Fruit fly (Drosophila melanogaster): ENCODE measurements around the gene Gcn2.

Gcn2 gene

dm6 chr3R:31363615-31364014 lies 31.8 kb upstream of the Gcn2 start (continued):
- TF ChIP-seq Dbx (GFP tag; IDR thresholded peaks at IDR 0.05) (peak; percentile 48; the same call in 2 of the 3 replicates), CG4328 (GFP tag; optimal IDR thresholded peaks at IDR 0.05) (no peak), CG7556 (GFP tag; optimal IDR thresholded peaks at IDR 0.05) (peak; percentile 49), lab (GFP tag; optimal IDR thresholded peaks at IDR 0.05) (peak; percentile 12), CG2120 (GFP tag; optimal IDR thresholded peaks at IDR 0.05) (peak; percentile 59), Doc3 (GFP tag; IDR thresholded peaks at IDR 0.05; ENCODE audit: partially characterized antibody) (no peak), dysf (GFP tag; IDR thresholded peaks at IDR 0.05) (peak; percentile 41; the same call in 1 of the 3 replicates), crc (GFP tag; optimal IDR thresholded peaks at IDR 0.05) (no peak), fd102C (GFP tag; optimal IDR thresholded peaks at IDR 0.05) (no peak), CG4282 (GFP tag; optimal IDR thresholded peaks at IDR 0.05) (no peak), Ada2b (GFP tag; IDR thresholded peaks at IDR 0.05) (no peak), NC2β (GFP tag; optimal IDR thresholded peaks at IDR 0.05) (no peak), bcd (GFP tag; optimal IDR thresholded peaks at IDR 0.05) (no peak), peb (GFP tag; IDR thresholded peaks at IDR 0.05) (no peak), CG17361 (GFP tag; IDR thresholded peaks at IDR 0.05) (no peak), slbo (GFP tag; IDR thresholded peaks at IDR 0.05) (peak; percentile 28; the same call in 1 of the 2 replicates), Hand (GFP tag; optimal IDR thresholded peaks at IDR 0.05) (peak; percentile 50), az2 (GFP tag; optimal IDR thresholded peaks at IDR 0.05) (no peak), YL-1 (GFP tag; optimal IDR thresholded peaks at IDR 0.05) (no peak), HLH4C (GFP tag; IDR thresholded peaks at IDR 0.05; ENCODE audit: partially characterized antibody) (no peak), CG3847 (GFP tag; IDR thresholded peaks at IDR 0.05) (peak; percentile 21; the same call in 1 of the 2 replicates), Ptx1 (GFP tag; IDR thresholded peaks at IDR 0.05) (0 out of 2 replicates have a peak, but pooled peaks have one; percentile 18), Adf1 (GFP tag; IDR thresholded peaks at IDR 0.05) (no peak), CG11085 (GFP tag; IDR thresholded peaks at IDR 0.05) (0 out of 2 replicates have a peak, but pooled peaks have one; percentile 13), CG5180 (GFP tag; optimal IDR thresholded peaks at IDR 0.05) (no peak), unpg (GFP tag; optimal IDR thresholded peaks at IDR 0.05) (peak; percentile 26), D19B (GFP tag; optimal IDR thresholded peaks at IDR 0.05) (no peak), CG2678 (tag; optimal IDR thresholded peaks at IDR 0.05) (peak; percentile 51), prd (optimal IDR thresholded peaks at IDR 0.05) (no peak), prd (GFP tag; IDR thresholded peaks at IDR 0.05) (peak; percentile 39; the same call in 1 of the 3 replicates), Rx (GFP tag; IDR thresholded peaks at IDR 0.05) (no peak), ranshi (GFP tag; IDR thresholded peaks at IDR 0.05) (peak; percentile 10; the same call in 1 of the 2 replicates), CoRest (tag; optimal IDR thresholded peaks at IDR 0.05) (peak; percentile 10), Mrtf (GFP tag; IDR thresholded peaks at IDR 0.05) (0 out of 3 replicates have a peak, but pooled peaks have one; percentile 10), CG14014 (GFP tag; IDR thresholded peaks at IDR 0.05) (peak; percentile 40; the same call in 1 of the 2 replicates), hkb (optimal IDR thresholded peaks at IDR 0.05) (no peak), hkb (GFP tag; IDR thresholded peaks at IDR 0.05) (0 out of 2 replicates have a peak, but pooled peaks have one; percentile 34), so (GFP tag; IDR thresholded peaks at IDR 0.05) (0 out of 3 replicates have a peak, but pooled peaks have one; percentile 37), row (GFP tag; IDR thresholded peaks at IDR 0.05) (peak; percentile 63), Ets97D (GFP tag; optimal IDR thresholded peaks at IDR 0.05) (no peak), da (GFP tag; optimal IDR thresholded peaks at IDR 0.05) (no peak), dmrt99B (tag; optimal IDR thresholded peaks at IDR 0.05) (peak; percentile 14), ftz-f1 (GFP tag; optimal IDR thresholded peaks at IDR 0.05) (no peak), dpn (GFP tag; optimal IDR thresholded peaks at IDR 0.05) (no peak), org-1 (GFP tag; optimal IDR thresholded peaks at IDR 0.05) (peak; percentile 20), CG14667 (GFP tag; IDR thresholded peaks at IDR 0.05) (0 out of 2 replicates have a peak, but pooled peaks have one; percentile 22), Chrac-16 (GFP tag; optimal IDR thresholded peaks at IDR 0.05) (no peak), cwo (GFP tag; optimal IDR thresholded peaks at IDR 0.05) (peak; percentile 47), CG15696 (tag; optimal IDR thresholded peaks at IDR 0.05) (no peak), CG10543 (GFP tag; optimal IDR thresholded peaks at IDR 0.05) (no peak), p53 (GFP tag; optimal IDR thresholded peaks at IDR 0.05) (no peak)

Data from whole organism, embryonic.